Fruit fly (Drosophila melanogaster): ENCODE data around the gene CG8119.

The CG8119 gene

dm6 chrX:15684419-15684818 lies 22.0 kb downstream of the CG8119 start:
- no peak for TF ChIP-seq Dfd (GFP tag; optimal IDR thresholded peaks at IDR 0.05)
- no peak for TF ChIP-seq usp (GFP tag; optimal IDR thresholded peaks at IDR 0.05)
- no peak for TF ChIP-seq foxo (GFP tag; optimal IDR thresholded peaks at IDR 0.05)
- no peak for TF ChIP-seq Jra (GFP tag; optimal IDR thresholded peaks at IDR 0.05)
- no peak for TF ChIP-seq CrebA (GFP tag; optimal IDR thresholded peaks at IDR 0.05; ENCODE audit: borderline replicate concordance)
- TF ChIP-seq Dif (GFP tag; optimal IDR thresholded peaks at IDR 0.05; ENCODE audit: partially characterized antibody), result no peak
- TF ChIP-seq Sp1 (GFP tag; optimal IDR thresholded peaks at IDR 0.05), result no peak
- no peak for TF ChIP-seq Mio (GFP tag; optimal IDR thresholded peaks at IDR 0.05)
- no peak for TF ChIP-seq sage (GFP tag; optimal IDR thresholded peaks at IDR 0.05)
- TF ChIP-seq N (GFP tag; optimal IDR thresholded peaks at IDR 0.05), result no peak
- no peak for TF ChIP-seq br (GFP tag; optimal IDR thresholded peaks at IDR 0.05)
- no peak for TF ChIP-seq h (GFP tag; optimal IDR thresholded peaks at IDR 0.05)
- TF ChIP-seq CG32264 (GFP tag; optimal IDR thresholded peaks at IDR 0.05), result no peak
- TF ChIP-seq dl (GFP tag; optimal IDR thresholded peaks at IDR 0.05; ENCODE audit: insufficient read depth in 1 of 2, partially characterized antibody in 2 of 2), result no peak

dm6 chrX:15688757-15689156 lies 26.4 kb downstream of the CG8119 start, which contains the start of gene CG15599:
CG15599 (minus strand) TSS chrX:15688857.
- TF ChIP-seq HLH106 (tag; optimal IDR thresholded peaks at IDR 0.05) (no peak), Hr78 (GFP tag; optimal IDR thresholded peaks at IDR 0.05) (no peak), sv (GFP tag; optimal IDR thresholded peaks at IDR 0.05) (no peak), Hr83 (GFP tag; optimal IDR thresholded peaks at IDR 0.05; ENCODE audit: poor library complexity, severe bottlenecking) (no peak), fru (GFP tag; optimal IDR thresholded peaks at IDR 0.05) (no peak), Mio (GFP tag; optimal IDR thresholded peaks at IDR 0.05) (no peak), br (GFP tag; optimal IDR thresholded peaks at IDR 0.05) (no peak), CrebA (GFP tag; optimal IDR thresholded peaks at IDR 0.05; ENCODE audit: borderline replicate concordance) (no peak), foxo (GFP tag; optimal IDR thresholded peaks at IDR 0.05) (no peak), GATAd (GFP tag; optimal IDR thresholded peaks at IDR 0.05) (no peak), Vsx2 (GFP tag; optimal IDR thresholded peaks at IDR 0.05; ENCODE audit: partially characterized antibody) (no peak), N (GFP tag; optimal IDR thresholded peaks at IDR 0.05) (no peak), woc (GFP tag; optimal IDR thresholded peaks at IDR 0.05) (no peak)

- TF ChIP-seq Hr83 (GFP tag; optimal IDR thresholded peaks at IDR 0.05; ENCODE audit: poor library complexity, severe bottlenecking) (no peak), Sp1 (GFP tag; optimal IDR thresholded peaks at IDR 0.05) (no peak), usp (GFP tag; optimal IDR thresholded peaks at IDR 0.05) (no peak), dl (GFP tag; optimal IDR thresholded peaks at IDR 0.05; ENCODE audit: insufficient read depth in 1 of 2, partially characterized antibody in 2 of 2) (no peak), brk (GFP tag; optimal IDR thresholded peaks at IDR 0.05) (no peak), Hnf4 (GFP tag; optimal IDR thresholded peaks at IDR 0.05) (no peak), ey (GFP tag; optimal IDR thresholded peaks at IDR 0.05) (peak; percentile 14), OdsH (GFP tag; optimal IDR thresholded peaks at IDR 0.05) (no peak), HLH106 (tag; optimal IDR thresholded peaks at IDR 0.05) (peak; percentile 31), Dfd (GFP tag; optimal IDR thresholded peaks at IDR 0.05) (no peak), h (GFP tag; optimal IDR thresholded peaks at IDR 0.05) (no peak), woc (GFP tag; optimal IDR thresholded peaks at IDR 0.05) (peak; percentile 55), Myc (optimal IDR thresholded peaks at IDR 0.05) (peak; percentile 93)
These were observed 34.6 kb downstream of the CG8119 start, which contains the start of gene CG8128 for dm6 chrX:15696854-15697540. CG8128 (plus strand) TSS chrX:15697494.

- TF ChIP-seq dmrt93B (GFP tag; optimal IDR thresholded peaks at IDR 0.05) (peak; percentile 85), br (GFP tag; optimal IDR thresholded peaks at IDR 0.05) (peak; percentile 70), Abd-B (GFP tag; optimal IDR thresholded peaks at IDR 0.05) (no peak), Sp1 (GFP tag; optimal IDR thresholded peaks at IDR 0.05) (peak; percentile 88), Jra (GFP tag; optimal IDR thresholded peaks at IDR 0.05) (peak; percentile 49), Rel (GFP tag; optimal IDR thresholded peaks at IDR 0.05) (peak; percentile 69), Rel (tag; optimal IDR thresholded peaks at IDR 0.05) (peak; percentile 43), Dif (GFP tag; optimal IDR thresholded peaks at IDR 0.05; ENCODE audit: partially characterized antibody) (no peak), CG9705 (GFP tag; optimal IDR thresholded peaks at IDR 0.05) (peak; percentile 70), fru (GFP tag; optimal IDR thresholded peaks at IDR 0.05) (peak; percentile 87), ey (GFP tag; optimal IDR thresholded peaks at IDR 0.05) (peak; percentile 61), Dfd (GFP tag; optimal IDR thresholded peaks at IDR 0.05) (no peak), Mio (GFP tag; optimal IDR thresholded peaks at IDR 0.05) (no peak), GATAd (GFP tag; optimal IDR thresholded peaks at IDR 0.05) (no peak), dl (GFP tag; optimal IDR thresholded peaks at IDR 0.05; ENCODE audit: insufficient read depth in 1 of 2, partially characterized antibody in 2 of 2) (no peak), sv (GFP tag; optimal IDR thresholded peaks at IDR 0.05) (peak; percentile 77), HLH106 (tag; optimal IDR thresholded peaks at IDR 0.05) (peak; percentile 88), CG32264 (GFP tag; optimal IDR thresholded peaks at IDR 0.05) (peak; percentile 20), psq (GFP tag; optimal IDR thresholded peaks at IDR 0.05) (peak; percentile 73), dsf (GFP tag; optimal IDR thresholded peaks at IDR 0.05; ENCODE audit: borderline replicate concordance) (no peak), OdsH (GFP tag; optimal IDR thresholded peaks at IDR 0.05) (peak; percentile 84), Hr78 (GFP tag; optimal IDR thresholded peaks at IDR 0.05) (no peak), rgr (GFP tag; optimal IDR thresholded peaks at IDR 0.05) (peak; percentile 92), h (GFP tag; optimal IDR thresholded peaks at IDR 0.05) (peak; percentile 90), lola (GFP tag; optimal IDR thresholded peaks at IDR 0.05) (no peak), Hr83 (GFP tag; optimal IDR thresholded peaks at IDR 0.05; ENCODE audit: poor library complexity, severe bottlenecking) (no peak), jim (GFP tag; optimal IDR thresholded peaks at IDR 0.05) (no peak), foxo (GFP tag; optimal IDR thresholded peaks at IDR 0.05) (peak in 1 of 2 experiments; percentile 95), usp (GFP tag; optimal IDR thresholded peaks at IDR 0.05) (no peak), Hnf4 (GFP tag; optimal IDR thresholded peaks at IDR 0.05) (peak; percentile 71)
These were observed 35.3 kb downstream of the CG8119 start for dm6 chrX:15697581-15698208.
